Worm (Caenorhabditis elegans): Measurements from ENCODE around the gene T21D12.12.

DNA sequence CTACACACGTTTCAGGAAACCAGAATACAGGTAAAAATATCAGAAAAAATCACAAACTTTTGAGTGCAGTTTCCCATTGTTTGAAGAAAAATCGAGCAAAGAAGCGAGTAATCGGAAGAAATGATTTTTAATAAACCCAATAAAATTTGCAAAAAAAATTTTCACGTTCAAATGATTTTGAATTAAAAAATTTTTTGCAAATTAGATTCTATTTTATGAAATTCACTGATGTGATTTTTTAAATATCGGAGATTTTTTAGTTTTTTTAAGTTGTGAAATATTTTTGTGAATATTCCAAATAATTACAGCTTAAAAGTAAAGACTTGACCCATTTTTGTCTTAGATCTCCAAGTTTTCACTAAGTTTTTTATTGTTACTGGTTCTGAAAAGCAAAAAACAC, 32.0 kb downstream of the T21D12.12 start, which contains the start of gene pnp-1:
- no peak for TF ChIP-seq lin-35 (GFP tag; optimal IDR thresholded peaks at IDR 0.05)
- TF ChIP-seq F10E7.11 (tag; optimal IDR thresholded peaks at IDR 0.05) = no peak
- TF ChIP-seq let-526 (GFP tag; IDR thresholded peaks at IDR 0.05) = no peak
- TF ChIP-seq K11D2.4 (GFP tag; IDR thresholded peaks at IDR 0.05) = no peak
- no peak for TF ChIP-seq ets-4 (GFP tag; optimal IDR thresholded peaks at IDR 0.05)
- no peak for TF ChIP-seq him-1 (tag; optimal IDR thresholded peaks at IDR 0.05)
- TF ChIP-seq somi-1 (GFP tag; optimal IDR thresholded peaks at IDR 0.05) = no peak
- TF ChIP-seq lin-40 (tag; optimal IDR thresholded peaks at IDR 0.05) = no peak
- no peak for TF ChIP-seq hmg-20 (GFP tag; IDR thresholded peaks at IDR 0.05)
- no peak for TF ChIP-seq F57C9.4 (tag; optimal IDR thresholded peaks at IDR 0.05)
- no peak for TF ChIP-seq tbx-9 (tag; optimal IDR thresholded peaks at IDR 0.05; ENCODE audit: borderline replicate concordance)
- no peak for TF ChIP-seq mes-4 (tag; optimal IDR thresholded peaks at IDR 0.05)
- no peak for TF ChIP-seq hmg-1.2 (GFP tag; IDR thresholded peaks at IDR 0.05)
- no peak for TF ChIP-seq hlh-12 (tag; optimal IDR thresholded peaks at IDR 0.05)
